Fruit fly (Drosophila melanogaster): ENCODE data around the gene Best1.

Best1 gene

DNA sequence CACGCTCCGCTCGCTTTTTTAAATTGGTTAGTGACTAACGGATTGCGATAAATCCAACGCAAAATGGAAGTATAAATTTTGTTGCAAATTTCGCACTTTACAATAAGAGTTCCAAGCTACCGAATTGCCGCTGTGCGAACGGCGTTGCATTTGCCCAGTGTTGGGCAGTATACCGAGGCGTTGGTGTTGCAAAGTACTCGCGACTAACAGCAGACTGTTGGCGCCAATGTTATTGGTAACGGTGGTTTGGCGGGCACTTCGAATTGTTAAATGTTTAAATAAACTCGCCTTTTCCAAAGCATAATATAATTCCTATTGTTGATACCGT is 36.0 kb downstream of the Best1 start (continued):
- TF ChIP-seq CG33213 (GFP tag; optimal IDR thresholded peaks at IDR 0.05): peak; percentile 80
- TF ChIP-seq pho (GFP tag; optimal IDR thresholded peaks at IDR 0.05): peak; percentile 34
- TF ChIP-seq Vsx1 (GFP tag; optimal IDR thresholded peaks at IDR 0.05): no peak
- no peak for TF ChIP-seq vvl (GFP tag; IDR thresholded peaks at IDR 0.05)
- 0 out of 2 replicates have a peak, but pooled peaks have one; percentile 18 for TF ChIP-seq unc-4 (GFP tag; IDR thresholded peaks at IDR 0.05; ENCODE audit: partially characterized antibody)
- no peak for TF ChIP-seq ap (GFP tag; IDR thresholded peaks at IDR 0.05)
- no peak for TF ChIP-seq Fer2 (tag; optimal IDR thresholded peaks at IDR 0.05)
- TF ChIP-seq H15 (GFP tag; IDR thresholded peaks at IDR 0.05): no peak
- TF ChIP-seq Dref (GFP tag; IDR thresholded peaks at IDR 0.05): no peak
- TF ChIP-seq CG11560 (tag; IDR thresholded peaks at IDR 0.05): no peak
- TF ChIP-seq Ets65A (GFP tag): peak; percentile 96
- TF ChIP-seq stwl (tag; optimal IDR thresholded peaks at IDR 0.05): peak; percentile 81
- no peak for TF ChIP-seq Opbp (GFP tag; IDR thresholded peaks at IDR 0.05; ENCODE audit: partially characterized antibody)
- peak; percentile 48 for TF ChIP-seq tin (GFP tag; optimal IDR thresholded peaks at IDR 0.05)
- peak; percentile 56; the same call in 2 of the 3 replicates for TF ChIP-seq ci (GFP tag; IDR thresholded peaks at IDR 0.05)
- TF ChIP-seq GATAe (GFP tag; conservative IDR thresholded peaks at IDR 0.05): no peak
- no peak for TF ChIP-seq Dip2 (GFP tag; IDR thresholded peaks at IDR 0.05)
- peak; percentile 95 for TF ChIP-seq E2f2 (GFP tag; IDR thresholded peaks at IDR 0.05)
- peak; percentile 66 for TF ChIP-seq Elba2 (GFP tag; optimal IDR thresholded peaks at IDR 0.05)
- TF ChIP-seq caup (GFP tag; optimal IDR thresholded peaks at IDR 0.05; ENCODE audit: severe bottlenecking): peak; percentile 71
- TF ChIP-seq CG33557 (GFP tag; optimal IDR thresholded peaks at IDR 0.05): no peak
- no peak for TF ChIP-seq pros (GFP tag; optimal IDR thresholded peaks at IDR 0.05)
- TF ChIP-seq CG4617 (GFP tag; optimal IDR thresholded peaks at IDR 0.05; ENCODE audit: borderline replicate concordance): peak; percentile 70
- TF ChIP-seq CG8388 (GFP tag; optimal IDR thresholded peaks at IDR 0.05): no peak
- peak; percentile 52 for TF ChIP-seq CG3163 (GFP tag; optimal IDR thresholded peaks at IDR 0.05)
- no peak for TF ChIP-seq CG7928 (GFP tag; optimal IDR thresholded peaks at IDR 0.05)
- no peak for TF ChIP-seq schlank (tag; optimal IDR thresholded peaks at IDR 0.05)
- no peak for TF ChIP-seq CG2199 (GFP tag; IDR thresholded peaks at IDR 0.05)
- TF ChIP-seq Stat92E (GFP tag; optimal IDR thresholded peaks at IDR 0.05): peak in 1 of 3 experiments; percentile 18
- TF ChIP-seq CG1792 (GFP tag; optimal IDR thresholded peaks at IDR 0.05): no peak
- peak; percentile 21 for TF ChIP-seq Sin3A (optimal IDR thresholded peaks at IDR 0.05)
- TF ChIP-seq tup (GFP tag; optimal IDR thresholded peaks at IDR 0.05): no peak
- TF ChIP-seq CG4424 (GFP tag; optimal IDR thresholded peaks at IDR 0.05): peak; percentile 11
- TF ChIP-seq CG5953 (GFP tag; IDR thresholded peaks at IDR 0.05): no peak
- peak; percentile 58 for TF ChIP-seq CG31365 (tag; optimal IDR thresholded peaks at IDR 0.05)
- TF ChIP-seq gfzf (GFP tag; optimal IDR thresholded peaks at IDR 0.05): peak; percentile 11
- no peak for TF ChIP-seq Sox100B (GFP tag; optimal IDR thresholded peaks at IDR 0.05)
- TF ChIP-seq Gsc (GFP tag; IDR thresholded peaks at IDR 0.05): no peak
- no peak for TF ChIP-seq dimm (GFP tag; IDR thresholded peaks at IDR 0.05)
- TF ChIP-seq nom (GFP tag; optimal IDR thresholded peaks at IDR 0.05): peak; percentile 17
- no peak for TF ChIP-seq CG32532 (GFP tag; IDR thresholded peaks at IDR 0.05)
- TF ChIP-seq HLH54F (GFP tag; optimal IDR thresholded peaks at IDR 0.05): peak; percentile 64
- no peak for TF ChIP-seq CG4328 (GFP tag; optimal IDR thresholded peaks at IDR 0.05)
- no peak for TF ChIP-seq lov (optimal IDR thresholded peaks at IDR 0.05)
- TF ChIP-seq lov (GFP tag; IDR thresholded peaks at IDR 0.05): peak; percentile 9; the same call in 1 of the 3 replicates
- peak; percentile 41; the same call in 1 of the 2 replicates for TF ChIP-seq amos (GFP tag; IDR thresholded peaks at IDR 0.05; ENCODE audit: partially characterized antibody)
- TF ChIP-seq Rfx (GFP tag; IDR thresholded peaks at IDR 0.05): peak; percentile 73
- no peak for TF ChIP-seq Aef1 (GFP tag; IDR thresholded peaks at IDR 0.05)
- no peak for TF ChIP-seq Camta (GFP tag; optimal IDR thresholded peaks at IDR 0.05)
- no peak for TF ChIP-seq nmo (GFP tag; optimal IDR thresholded peaks at IDR 0.05)
- peak; percentile 51; the same call in 2 of the 3 replicates for TF ChIP-seq Dbx (GFP tag; IDR thresholded peaks at IDR 0.05)
- TF ChIP-seq kay (GFP tag; optimal IDR thresholded peaks at IDR 0.05): no peak
